Worm (Caenorhabditis elegans) whole organism, L4 larva: Measurements from ENCODE around the gene cyp-33C6.

ENCODE experiments used
- D1046.2 ChIP-seq: fragments of 200-800 bp; sonication (Bioruptor generic); IDR thresholded peaks from 2 replicates; pipeline ENCODE4 v1.3.6; 2022; ENCODE audit warnings: missing genetic modification characterization, missing compliant biosample characterization
- F49E8.2 ChIP-seq: sonication (generic microtip); optimal IDR thresholded peaks from 2 replicates; lab custom pipeline; 2016; ENCODE audit warnings: missing compliant biosample characterization, mild to moderate bottlenecking, missing genetic modification characterization, borderline replicate concordance
- R02D3.7 ChIP-seq: fragments of 150-350 bp; sonication (generic microtip); optimal IDR thresholded peaks from 3 replicates; lab custom pipeline; 2014; ENCODE audit warnings: missing biosample characterization, missing genetic modification characterization
- Y75B8A.6 ChIP-seq: fragments of 200-800 bp; sonication (Bioruptor generic); IDR thresholded peaks from 2 replicates; pipeline ENCODE4 v1.3.6; 2022; ENCODE audit warnings: missing genetic modification reagents, missing genetic modification characterization, missing compliant biosample characterization
- aly-2 ChIP-seq: sonication (generic microtip); optimal IDR thresholded peaks from 2 replicates; lab custom pipeline; 2018; ENCODE audit warnings: missing biosample characterization, missing genetic modification characterization
- cey-2 ChIP-seq: sonication (generic microtip); optimal IDR thresholded peaks from 3 replicates; lab custom pipeline; 2017; ENCODE audit warnings: missing genetic modification characterization, mild to moderate bottlenecking, missing compliant biosample characterization, antibody characterized with exemption, borderline replicate concordance; ENCODE audit not compliant: insufficient read depth
- daf-16 ChIP-seq, 3 experiments: sonication (generic microtip); optimal IDR thresholded peaks; 2 replicates each; lab custom pipeline; 2016 to 2017; ENCODE audit warnings: missing genetic modification characterization in 3 of 3, missing genetic modification reagents in 3 of 3, mild to moderate bottlenecking in 2 of 3, missing compliant biosample characterization in 2 of 3, missing biosample characterization in 1 of 3, moderate library complexity in 1 of 3
- dmd-6 ChIP-seq: fragments of 200-800 bp; sonication (Bioruptor generic); IDR thresholded peaks from 2 replicates; pipeline ENCODE4 v1.3.6; 2022; ENCODE audit warnings: missing genetic modification reagents, missing genetic modification characterization, missing compliant biosample characterization
- dmd-8 ChIP-seq: fragments of 200-800 bp; sonication (Bioruptor generic); IDR thresholded peaks from 2 replicates; pipeline ENCODE4 v1.3.6; 2022; ENCODE audit warnings: missing genetic modification characterization, missing compliant biosample characterization
- dve-1 ChIP-seq: sonication (generic microtip); optimal IDR thresholded peaks from 2 replicates; lab custom pipeline; 2017; ENCODE audit warnings: antibody characterized with exemption, mild to moderate bottlenecking, missing genetic modification characterization, missing compliant biosample characterization; ENCODE audit not compliant: insufficient read depth
- egl-27 ChIP-seq: sonication (generic microtip); optimal IDR thresholded peaks from 3 replicates; lab custom pipeline; 2017; ENCODE audit warnings: missing biosample characterization, missing genetic modification reagents, missing genetic modification characterization
- egl-43 ChIP-seq: fragments of 200-800 bp; sonication (Bioruptor generic); IDR thresholded peaks from 2 replicates; pipeline ENCODE4 v1.3.6; 2022; ENCODE audit warnings: missing genetic modification reagents, missing genetic modification characterization, missing compliant biosample characterization
- hlh-11 ChIP-seq: fragments of 200-800 bp; sonication (Bioruptor generic); optimal IDR thresholded peaks from 2 replicates; lab custom pipeline; 2018; ENCODE audit warnings: mild to moderate bottlenecking, missing genetic modification characterization, missing compliant biosample characterization
- hlh-30 ChIP-seq: sonication (generic microtip); optimal IDR thresholded peaks from 2 replicates; lab custom pipeline; 2017; ENCODE audit warnings: antibody characterized with exemption, mild to moderate bottlenecking, missing genetic modification characterization, missing compliant biosample characterization; ENCODE audit not compliant: insufficient read depth
- jun-1 ChIP-seq: fragments of 150-350 bp; optimal IDR thresholded peaks from 2 replicates; lab custom pipeline; 2014; ENCODE audit warnings: missing biosample characterization, missing genetic modification reagents, missing genetic modification characterization
- lim-7 ChIP-seq: fragments of 200-800 bp; sonication (Bioruptor generic); IDR thresholded peaks from 2 replicates; pipeline ENCODE4 v1.3.6; 2022; ENCODE audit warnings: missing genetic modification characterization, missing compliant biosample characterization
- lin-13 ChIP-seq: fragments of 150-350 bp; optimal IDR thresholded peaks from 2 replicates; lab custom pipeline; 2014; ENCODE audit warnings: missing biosample characterization, missing genetic modification reagents, missing genetic modification characterization
- lin-15B ChIP-seq: fragments of 150-350 bp; sonication (generic microtip); optimal IDR thresholded peaks from 3 replicates; lab custom pipeline; 2014; ENCODE audit warnings: missing biosample characterization, missing genetic modification characterization
- lin-29 ChIP-seq: fragments of 200-800 bp; sonication (Bioruptor generic); IDR thresholded peaks from 2 replicates; pipeline ENCODE4 v1.3.6; 2022; ENCODE audit warnings: missing genetic modification reagents, missing genetic modification characterization, missing compliant biosample characterization
- lin-39 ChIP-seq: fragments of 150-350 bp; optimal IDR thresholded peaks from 2 replicates; lab custom pipeline; 2014; ENCODE audit warnings: missing biosample characterization, missing genetic modification reagents, missing genetic modification characterization
- lir-3 ChIP-seq: sonication (generic microtip); optimal IDR thresholded peaks from 2 replicates; lab custom pipeline; 2016; ENCODE audit warnings: mild to moderate bottlenecking, missing genetic modification characterization, missing compliant biosample characterization
- madf-5 ChIP-seq, 2 experiments: fragments of 200-800 bp; sonication (Bioruptor generic); IDR thresholded peaks; 2 replicates each; pipeline ENCODE4 v1.3.6; 2022; ENCODE audit warnings: missing compliant biosample characterization in 2 of 2, missing genetic modification characterization in 2 of 2
- madf-9 ChIP-seq: fragments of 200-800 bp; sonication (Bioruptor generic); conservative IDR thresholded peaks from 2 replicates; pipeline ENCODE4 v1.3.6; 2022; ENCODE audit warnings: missing genetic modification reagents, missing genetic modification characterization, missing compliant biosample characterization
- mep-1 ChIP-seq: fragments of 150-350 bp; sonication (generic microtip); optimal IDR thresholded peaks from 3 replicates; lab custom pipeline; 2014; ENCODE audit warnings: missing biosample characterization, missing genetic modification characterization
- nhr-102 ChIP-seq: sonication (generic microtip); optimal IDR thresholded peaks from 2 replicates; lab custom pipeline; 2016; ENCODE audit warnings: mild to moderate bottlenecking, missing genetic modification characterization, moderate library complexity, missing compliant biosample characterization
- nhr-111 ChIP-seq: fragments of 200-800 bp; sonication (Bioruptor generic); optimal IDR thresholded peaks from 2 replicates; lab custom pipeline; 2018; ENCODE audit warnings: mild to moderate bottlenecking, missing genetic modification characterization, missing compliant biosample characterization
- nhr-237 ChIP-seq: sonication (generic microtip); optimal IDR thresholded peaks from 2 replicates; lab custom pipeline; 2017; ENCODE audit warnings: missing biosample characterization, missing genetic modification characterization
- nhr-25 ChIP-seq: sonication (generic microtip); optimal IDR thresholded peaks from 2 replicates; lab custom pipeline; 2017; ENCODE audit warnings: missing genetic modification characterization, mild to moderate bottlenecking, missing compliant biosample characterization, antibody characterized with exemption, moderate library complexity, borderline replicate concordance; ENCODE audit not compliant: insufficient read depth
- nhr-28 ChIP-seq: fragments of 150-350 bp; optimal IDR thresholded peaks from 2 replicates; lab custom pipeline; 2014; ENCODE audit warnings: missing biosample characterization, missing genetic modification characterization
- nhr-42 ChIP-seq: fragments of 200-800 bp; sonication (Bioruptor generic); IDR thresholded peaks from 2 replicates; pipeline ENCODE4 v1.3.6; 2022; ENCODE audit warnings: missing genetic modification characterization, missing compliant biosample characterization
- nhr-6 ChIP-seq: fragments of 150-350 bp; optimal IDR thresholded peaks from 2 replicates; lab custom pipeline; 2014; ENCODE audit warnings: missing biosample characterization, missing genetic modification characterization
- nhr-77 ChIP-seq: fragments of 150-350 bp; optimal IDR thresholded peaks from 2 replicates; lab custom pipeline; 2014; ENCODE audit warnings: missing biosample characterization, missing genetic modification characterization
- pqm-1 ChIP-seq: sonication (generic microtip); optimal IDR thresholded peaks from 2 replicates; lab custom pipeline; 2017; ENCODE audit warnings: missing biosample characterization, missing genetic modification characterization
- rbr-2 ChIP-seq: sonication (generic microtip); optimal IDR thresholded peaks from 2 replicates; lab custom pipeline; 2016; ENCODE audit warnings: missing genotype, missing genetic modification characterization, missing compliant biosample characterization
- sdz-12 ChIP-seq: fragments of 200-800 bp; sonication (Bioruptor generic); optimal IDR thresholded peaks from 2 replicates; lab custom pipeline; 2018; ENCODE audit warnings: mild to moderate bottlenecking, missing genetic modification characterization, missing compliant biosample characterization
- skn-1 ChIP-seq: fragments of 150-350 bp; optimal IDR thresholded peaks from 2 replicates; lab custom pipeline; 2014; ENCODE audit warnings: missing biosample characterization, missing genetic modification characterization
- snpc-1.2 ChIP-seq: fragments of 200-800 bp; sonication (Bioruptor generic); IDR thresholded peaks from 2 replicates; pipeline ENCODE4 v1.3.6; 2022; ENCODE audit warnings: missing genetic modification reagents, missing genetic modification characterization, missing compliant biosample characterization
- unc-62 ChIP-seq, 3 experiments: fragments of 150-350 bp in 1 of 3; sonication (generic microtip); optimal IDR thresholded peaks in 2 of 3; peaks in 1 of 3; 1 replicate in 1 of 3; 2 replicates in 2 of 3; lab custom pipeline; 2014 to 2017; ENCODE audit warnings: missing biosample characterization in 3 of 3, missing genetic modification characterization in 3 of 3, missing genetic modification reagents in 3 of 3, missing genotype in 1 of 3
- zag-1 ChIP-seq: fragments of 150-350 bp; optimal IDR thresholded peaks from 2 replicates; lab custom pipeline; 2014; ENCODE audit warnings: missing biosample characterization, missing genetic modification characterization
- zip-11 ChIP-seq: fragments of 200-800 bp; sonication (Bioruptor generic); IDR thresholded peaks from 2 replicates; pipeline ENCODE4 v1.3.6; 2022; ENCODE audit warnings: missing genetic modification characterization, missing compliant biosample characterization

Gene cyp-33C6

DNA sequence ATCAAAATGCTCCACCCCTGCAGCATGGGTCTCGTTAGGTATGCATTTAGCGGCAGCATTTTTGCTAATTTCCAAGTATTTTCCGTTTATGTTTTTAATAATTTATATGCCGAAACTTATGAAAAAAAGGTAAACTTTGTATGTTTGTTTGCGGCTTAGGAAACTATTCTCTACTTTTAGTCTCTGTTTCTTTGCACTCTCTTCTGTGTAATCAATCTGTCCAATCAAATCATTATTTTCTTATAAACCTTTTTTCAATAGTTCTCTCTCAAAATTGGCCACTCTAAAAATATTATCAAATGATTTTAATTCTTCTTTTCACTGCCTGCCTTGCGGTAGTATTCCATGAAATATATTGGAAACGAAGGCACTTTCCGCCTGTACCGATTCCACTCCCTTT is 11.2 kb downstream of the cyp-33C6 start:
- TF ChIP-seq nhr-28 (tag; lab: Kevin White, UChicago) = peak; percentile 28
- TF ChIP-seq unc-62 (GFP tag; optimal IDR thresholded peaks at IDR 0.05 in 1 of 2; lab: Kevin White, UChicago) = peak in 1 of 2 experiments; percentile 28
- TF ChIP-seq unc-62 (tag; optimal IDR thresholded peaks at IDR 0.05; lab: Kevin White, UChicago) = no peak
- TF ChIP-seq F49E8.2 (tag; lab: Kevin White, UChicago) = no peak
- no peak for TF ChIP-seq zag-1 (tag; lab: Kevin White, UChicago)
- peak; percentile 14 for TF ChIP-seq dve-1
- TF ChIP-seq daf-16 (GFP tag; optimal IDR thresholded peaks at IDR 0.05; lab: Kevin White, UChicago) = no peak
- peak; percentile 37 for TF ChIP-seq daf-16 (tag; optimal IDR thresholded peaks at IDR 0.05; lab: Kevin White, UChicago)

DNA sequence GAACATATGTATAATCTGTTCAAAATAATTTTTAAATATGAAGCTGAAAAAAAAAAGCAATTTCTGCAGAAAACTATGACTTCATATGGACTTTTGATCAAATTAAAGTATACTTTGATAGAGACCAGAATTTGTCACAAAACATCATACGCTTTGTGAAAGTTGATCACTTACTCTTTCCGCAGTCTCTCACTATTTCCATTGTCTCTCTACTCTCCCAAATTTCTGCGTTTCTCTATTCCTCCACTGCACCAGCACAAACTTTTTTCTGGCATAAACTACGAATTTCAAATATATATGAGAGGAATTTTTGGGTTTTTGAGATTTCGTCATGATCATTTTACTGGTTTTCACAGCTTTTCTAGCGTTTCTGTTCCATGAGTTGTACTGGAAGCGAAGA is 13.4 kb downstream of the cyp-33C6 start, which contains the start of gene cyp-33C4:
cyp-33C4 (plus strand) TSS at position 293 of the 400 bp plus-strand sequence.
- no peak for TF ChIP-seq D1046.2 (GFP tag; lab: Robert Waterston, UW)
- no peak for TF ChIP-seq lin-15B (tag; lab: Kevin White, UChicago)
- TF ChIP-seq hlh-11 (tag; lab: Kevin White, UChicago) = peak; percentile 52
- no peak for TF ChIP-seq Y75B8A.6
- peak; percentile 14 for TF ChIP-seq nhr-77
- no peak for TF ChIP-seq cey-2 (tag; lab: Kevin White, UChicago)
- no peak for TF ChIP-seq lin-13 (GFP tag; lab: Kevin White, UChicago)
- TF ChIP-seq dmd-8 (GFP tag; lab: Robert Waterston, UW) = no peak
- no peak for TF ChIP-seq snpc-1.2 (GFP tag; lab: Robert Waterston, UW)
- no peak for TF ChIP-seq lim-7 (GFP tag; lab: Robert Waterston, UW)
- TF ChIP-seq jun-1 (tag; lab: Kevin White, UChicago) = no peak
- no peak for TF ChIP-seq sdz-12 (GFP tag; lab: Kevin White, UChicago)
- no peak for TF ChIP-seq zip-11 (GFP tag; lab: Robert Waterston, UW)
- no peak for TF ChIP-seq egl-27 (tag; lab: Kevin White, UChicago)
- TF ChIP-seq aly-2 = no peak
- peak; percentile 34 for TF ChIP-seq dve-1
- peak; percentile 75 for TF ChIP-seq dmd-6 (GFP tag; lab: Robert Waterston, UW)
- TF ChIP-seq skn-1 (tag; lab: Kevin White, UChicago) = no peak
- TF ChIP-seq nhr-237 (tag; lab: Kevin White, UChicago) = no peak
- TF ChIP-seq hlh-30 (tag; lab: Kevin White, UChicago) = peak; percentile 32
- TF ChIP-seq madf-9 (GFP tag; lab: Robert Waterston, UW) = no peak
- TF ChIP-seq nhr-111 (GFP tag; lab: Kevin White, UChicago) = no peak
- TF ChIP-seq R02D3.7 = no peak
- TF ChIP-seq rbr-2 (tag; lab: Kevin White, UChicago) = no peak
- TF ChIP-seq zag-1 (tag; lab: Kevin White, UChicago) = no peak
- TF ChIP-seq egl-43 (GFP tag; lab: Robert Waterston, UW) = no peak
- TF ChIP-seq nhr-6 (tag; lab: Kevin White, UChicago) = no peak
- TF ChIP-seq lir-3 (tag; lab: Kevin White, UChicago) = no peak
- TF ChIP-seq nhr-42 (GFP tag; lab: Robert Waterston, UW) = no peak
- TF ChIP-seq unc-62 (GFP tag; optimal IDR thresholded peaks at IDR 0.05 in 1 of 2; lab: Kevin White, UChicago) = peak in 1 of 2 experiments; percentile 35
- no peak for TF ChIP-seq unc-62 (tag; optimal IDR thresholded peaks at IDR 0.05; lab: Kevin White, UChicago)
- TF ChIP-seq lin-39 = no peak
- TF ChIP-seq madf-5 (GFP tag; IDR thresholded peaks at IDR 0.05; lab: Robert Waterston, UW) = no peak
- no peak for TF ChIP-seq nhr-25
- TF ChIP-seq nhr-102 (tag; lab: Kevin White, UChicago) = peak; percentile 8
- peak; percentile 5 for TF ChIP-seq pqm-1 (tag; lab: Kevin White, UChicago)
- TF ChIP-seq lin-29 (GFP tag; lab: Robert Waterston, UW) = no peak
- TF ChIP-seq daf-16 (GFP tag; optimal IDR thresholded peaks at IDR 0.05; lab: Kevin White, UChicago) = no peak
- TF ChIP-seq daf-16 (tag; optimal IDR thresholded peaks at IDR 0.05; lab: Kevin White, UChicago) = peak; percentile 10
- TF ChIP-seq mep-1 (tag; lab: Kevin White, UChicago) = peak; percentile 19
- TF ChIP-seq nhr-28 (tag; lab: Kevin White, UChicago) = peak; percentile 91
- TF ChIP-seq, all 104 proteins: peak for 11
